Fruit fly (Drosophila melanogaster) whole organism, prepupa: Measurements from ENCODE around the gene CG13724.

Experiments used
- CG10631 ChIP-seq: fragments of 200-800 bp; sonication (Bioruptor generic); optimal IDR thresholded peaks from 2 replicates; lab custom pipeline; 2016; ENCODE audit warnings: missing biosample characterization, missing genetic modification characterization
- CG11294 ChIP-seq: fragments of 200-800 bp; sonication (Bioruptor generic); IDR thresholded peaks from 2 replicates; pipeline ENCODE4 v1.3.6; 2022; ENCODE audit warnings: missing biosample characterization, missing genetic modification characterization
- CG11902 ChIP-seq: fragments of 200-800 bp; sonication (Bioruptor generic); optimal IDR thresholded peaks from 3 replicates; lab custom pipeline; 2016; ENCODE audit warnings: missing biosample characterization, missing genetic modification characterization
- CG15336 ChIP-seq: fragments of 200-800 bp; sonication (Bioruptor generic); IDR thresholded peaks from 2 replicates; pipeline ENCODE4 v1.3.6; 2022; ENCODE audit warnings: missing biosample characterization, missing genetic modification characterization
- CG1621 ChIP-seq: fragments of 200-800 bp; sonication (Bioruptor generic); optimal IDR thresholded peaks from 3 replicates; lab custom pipeline; 2018; ENCODE audit warnings: missing biosample characterization, mild to moderate bottlenecking, missing genetic modification characterization
- CG16779 ChIP-seq: fragments of 200-800 bp; sonication (Bioruptor generic); optimal IDR thresholded peaks from 3 replicates; lab custom pipeline; 2017; ENCODE audit warnings: missing biosample characterization, mild to moderate bottlenecking, missing genetic modification characterization
- CG31627 ChIP-seq: fragments of 200-800 bp; sonication (Bioruptor generic); optimal IDR thresholded peaks from 3 replicates; lab custom pipeline; 2016; ENCODE audit warnings: missing biosample characterization, missing genetic modification characterization
- CG34406 ChIP-seq: fragments of 200-800 bp; sonication (Bioruptor generic); optimal IDR thresholded peaks from 3 replicates; lab custom pipeline; 2016; ENCODE audit warnings: missing biosample characterization, missing genetic modification characterization
- CG3919 ChIP-seq: fragments of 200-800 bp; sonication (Bioruptor generic); optimal IDR thresholded peaks from 3 replicates; lab custom pipeline; 2016; ENCODE audit warnings: missing biosample characterization, missing genetic modification characterization
- CG4318 ChIP-seq: fragments of 200-800 bp; sonication (Bioruptor generic); optimal IDR thresholded peaks from 3 replicates; lab custom pipeline; 2017; ENCODE audit warnings: missing biosample characterization, mild to moderate bottlenecking, missing genetic modification characterization
- CG6163 ChIP-seq: fragments of 200-800 bp; sonication (Bioruptor generic); IDR thresholded peaks from 3 replicates; pipeline ENCODE4 v1.3.6; 2022; ENCODE audit warnings: missing biosample characterization, missing genetic modification characterization
- CG6276 ChIP-seq: fragments of 200-800 bp; sonication (Bioruptor generic); optimal IDR thresholded peaks from 2 replicates; lab custom pipeline; 2017; ENCODE audit warnings: missing biosample characterization, mild to moderate bottlenecking, missing genetic modification characterization
- CG7368 ChIP-seq: fragments of 200-800 bp; sonication (Bioruptor generic); optimal IDR thresholded peaks from 3 replicates; lab custom pipeline; 2016; ENCODE audit warnings: missing biosample characterization, missing genetic modification characterization
- CG8319 ChIP-seq: fragments of 200-800 bp; sonication (Bioruptor generic); optimal IDR thresholded peaks from 3 replicates; lab custom pipeline; 2016; ENCODE audit warnings: missing biosample characterization, missing genetic modification characterization
- CG8632 ChIP-seq: fragments of 200-800 bp; sonication (Bioruptor generic); optimal IDR thresholded peaks from 3 replicates; lab custom pipeline; 2016; ENCODE audit warnings: missing biosample characterization, missing genetic modification characterization
- Eip75B ChIP-seq: fragments of 200-800 bp; sonication (Bioruptor generic); optimal IDR thresholded peaks from 3 replicates; lab custom pipeline; 2016; ENCODE audit warnings: missing biosample characterization, missing genetic modification characterization
- Eip78C ChIP-seq: fragments of 200-800 bp; sonication (Bioruptor generic); peaks from one replicate; lab custom pipeline; 2016; ENCODE audit warnings: missing biosample characterization, missing genetic modification characterization
- Eip93F ChIP-seq: fragments of 200-800 bp; sonication (Bioruptor generic); optimal IDR thresholded peaks from 2 replicates; lab custom pipeline; 2016; ENCODE audit warnings: missing biosample characterization, mild to moderate bottlenecking, missing genetic modification characterization
- Hr39 ChIP-seq: fragments of 200-800 bp; sonication (Bioruptor generic); optimal IDR thresholded peaks from 2 replicates; lab custom pipeline; 2016; ENCODE audit warnings: missing biosample characterization, missing genetic modification characterization
- Hr4 ChIP-seq: fragments of 200-800 bp; sonication (Bioruptor generic); optimal IDR thresholded peaks from 3 replicates; lab custom pipeline; 2016; ENCODE audit warnings: missing biosample characterization, missing genetic modification characterization
- Lpt ChIP-seq: fragments of 200-800 bp; sonication (Bioruptor generic); optimal IDR thresholded peaks from 3 replicates; lab custom pipeline; 2016; ENCODE audit warnings: missing biosample characterization, missing genetic modification characterization
- Met ChIP-seq: fragments of 200-800 bp; sonication (Bioruptor generic); optimal IDR thresholded peaks from 3 replicates; lab custom pipeline; 2016; ENCODE audit warnings: missing biosample characterization, missing genetic modification characterization
- OdsH ChIP-seq: fragments of 200-800 bp; sonication (Bioruptor generic); optimal IDR thresholded peaks from 3 replicates; lab custom pipeline; 2016; ENCODE audit warnings: missing biosample characterization, missing genetic modification characterization
- Sox15 ChIP-seq: fragments of 200-800 bp; sonication (Bioruptor generic); optimal IDR thresholded peaks from 3 replicates; lab custom pipeline; 2016; ENCODE audit warnings: missing biosample characterization, missing genetic modification characterization
- acj6 ChIP-seq: fragments of 200-800 bp; sonication (Bioruptor generic); optimal IDR thresholded peaks from 3 replicates; lab custom pipeline; 2016; ENCODE audit warnings: missing biosample characterization, missing genetic modification characterization
- cyc ChIP-seq: fragments of 200-800 bp; sonication (Bioruptor generic); optimal IDR thresholded peaks from 3 replicates; lab custom pipeline; 2016; ENCODE audit warnings: missing biosample characterization, missing genetic modification characterization
- dac ChIP-seq: fragments of 200-800 bp; sonication (Bioruptor generic); optimal IDR thresholded peaks from 2 replicates; lab custom pipeline; 2017; ENCODE audit warnings: missing biosample characterization, mild to moderate bottlenecking, missing genetic modification characterization
- esn ChIP-seq: fragments of 200-800 bp; sonication (Bioruptor generic); optimal IDR thresholded peaks from 2 replicates; lab custom pipeline; 2016; ENCODE audit warnings: missing biosample characterization, mild to moderate bottlenecking, missing genetic modification characterization, moderate library complexity
- fkh ChIP-seq: fragments of 200-800 bp; sonication (Bioruptor generic); optimal IDR thresholded peaks from 3 replicates; lab custom pipeline; 2017; ENCODE audit warnings: missing biosample characterization, mild to moderate bottlenecking, missing genetic modification characterization, moderate library complexity
- spab ChIP-seq: fragments of 200-800 bp; sonication (Bioruptor generic); optimal IDR thresholded peaks from 2 replicates; lab custom pipeline; 2017; ENCODE audit warnings: missing biosample characterization, mild to moderate bottlenecking, missing genetic modification characterization, missing genetic modification reagents
- ss ChIP-seq, 2 experiments: fragments of 200-800 bp; sonication (Bioruptor generic); optimal IDR thresholded peaks; 2 replicates in 1 of 2; 3 replicates in 1 of 2; lab custom pipeline; 2017 to 2018; ENCODE audit warnings: mild to moderate bottlenecking in 2 of 2, missing biosample characterization in 2 of 2, missing genetic modification characterization in 2 of 2, moderate library complexity in 1 of 2
- topi ChIP-seq: fragments of 200-800 bp; sonication (Bioruptor generic); optimal IDR thresholded peaks from 3 replicates; lab custom pipeline; 2016; ENCODE audit warnings: missing biosample characterization, missing genetic modification characterization
- vri ChIP-seq: fragments of 200-800 bp; sonication (Bioruptor generic); optimal IDR thresholded peaks from 3 replicates; lab custom pipeline; 2016; ENCODE audit warnings: missing biosample characterization, mild to moderate bottlenecking, missing genetic modification characterization

CG13724 gene

DNA sequence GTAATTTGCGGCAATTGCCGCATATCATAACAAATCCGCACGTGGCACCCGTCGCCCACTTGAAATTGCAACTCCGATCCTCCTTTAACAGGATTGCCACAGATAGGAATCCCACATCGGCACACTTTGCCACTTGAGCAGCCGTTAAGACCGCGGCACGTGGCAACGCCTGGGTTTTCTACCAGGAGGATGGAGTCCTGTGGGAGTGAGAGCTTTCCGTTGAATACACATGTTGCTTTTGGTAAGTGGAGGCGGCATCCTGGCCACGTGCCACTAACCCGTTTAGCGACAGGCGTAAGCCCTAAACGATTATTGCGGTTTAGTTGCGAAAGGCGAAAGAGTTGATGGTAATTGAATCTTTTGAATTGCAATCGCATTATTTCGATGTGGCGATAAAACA is 35.8 kb downstream of the CG13724 start:
- TF ChIP-seq esn (GFP tag; lab: Kevin White, UChicago): no peak
- no peak for TF ChIP-seq ss (GFP tag; optimal IDR thresholded peaks at IDR 0.05; lab: Kevin White, UChicago)

DNA sequence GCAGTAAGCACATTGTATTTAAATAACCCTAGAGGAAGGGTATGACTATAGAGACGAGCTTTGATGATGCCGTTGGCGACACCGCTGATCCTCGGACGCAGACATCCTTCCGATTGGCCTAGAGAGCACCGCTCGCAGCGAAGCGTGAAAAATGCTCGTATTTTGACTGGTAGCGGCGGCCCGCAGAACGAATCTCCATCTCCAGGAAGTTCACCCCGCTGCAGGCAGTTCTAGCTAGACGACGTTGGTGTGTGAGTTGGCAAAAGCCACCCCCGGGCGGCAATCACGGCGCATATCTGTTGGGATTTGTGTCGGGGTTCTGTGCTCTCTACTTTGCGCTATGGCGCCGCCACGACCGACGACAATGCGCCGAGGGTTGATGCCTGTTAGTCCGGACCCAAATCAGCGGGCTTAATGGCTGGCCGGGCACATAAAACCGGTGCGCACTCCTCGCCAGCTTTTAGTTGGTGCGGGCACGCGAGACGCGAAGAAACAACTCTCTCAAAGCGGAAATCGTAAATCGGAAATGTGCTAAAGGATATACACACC is 36.7 kb downstream of the CG13724 start, which contains the start of gene tap:
tap (plus strand) TSS at position 458 of the 549 bp plus-strand sequence.
- no peak for TF ChIP-seq ss (GFP tag; optimal IDR thresholded peaks at IDR 0.05; lab: Kevin White, UChicago)
- TF ChIP-seq CG16779 (tag; lab: Kevin White, UChicago): no peak
- TF ChIP-seq topi: no peak
- no peak for TF ChIP-seq esn (GFP tag; lab: Kevin White, UChicago)
- TF ChIP-seq Hr39 (GFP tag; lab: Kevin White, UChicago): no peak
- TF ChIP-seq acj6 (GFP tag; lab: Kevin White, UChicago): no peak
- no peak for TF ChIP-seq dac (GFP tag; lab: Kevin White, UChicago)

DNA sequence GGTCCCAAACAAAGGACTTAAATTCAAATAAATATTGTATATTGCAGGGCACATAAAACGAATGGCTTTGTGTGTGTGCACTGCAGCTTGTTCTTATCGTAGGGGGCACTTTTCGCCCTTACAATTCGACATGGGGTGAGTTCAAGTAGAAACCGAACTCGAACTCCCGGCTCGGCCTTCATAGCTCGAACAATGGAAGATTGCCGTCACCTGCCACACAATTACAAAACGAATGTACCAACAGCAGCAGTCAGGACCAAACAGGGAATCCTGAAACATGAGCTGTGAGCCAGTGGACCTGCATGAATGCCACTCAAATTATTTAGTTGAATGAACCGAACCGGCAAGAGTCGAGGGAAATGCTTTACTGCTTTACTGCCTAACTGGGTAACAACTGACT is 39.3 kb downstream of the CG13724 start:
- TF ChIP-seq CG3919 (GFP tag; lab: Kevin White, UChicago): no peak
- no peak for TF ChIP-seq spab (GFP tag; lab: Kevin White, UChicago)
- no peak for TF ChIP-seq Eip78C
- no peak for TF ChIP-seq CG15336
- TF ChIP-seq Eip93F (GFP tag; lab: Kevin White, UChicago): no peak
- TF ChIP-seq ss (GFP tag; optimal IDR thresholded peaks at IDR 0.05; lab: Kevin White, UChicago): no peak
- TF ChIP-seq Hr4 (GFP tag; lab: Kevin White, UChicago): no peak

DNA sequence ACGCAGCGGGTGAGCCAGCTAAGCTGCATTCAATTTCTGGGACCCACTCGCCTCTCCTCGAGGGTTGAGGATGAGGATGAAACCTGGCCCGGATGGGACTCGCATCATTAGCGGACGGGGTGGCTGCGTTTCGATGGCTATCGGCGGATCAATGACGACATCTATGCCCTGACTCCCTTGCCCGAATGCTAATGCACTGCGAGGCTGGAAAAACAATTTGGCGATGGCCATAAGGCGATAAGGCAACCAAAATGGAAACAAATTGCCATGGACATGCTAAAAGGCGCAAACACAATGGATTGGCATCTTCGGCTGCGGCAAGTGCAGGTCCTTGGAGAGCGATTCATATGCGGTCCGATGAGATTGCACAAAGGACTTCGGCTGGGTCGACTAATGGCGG is 40.3 kb downstream of the CG13724 start:
- TF ChIP-seq CG6276 (GFP tag; lab: Kevin White, UChicago) (no peak), Sox15 (GFP tag; lab: Kevin White, UChicago) (no peak), CG7368 (GFP tag; lab: Kevin White, UChicago) (no peak), CG1621 (tag; lab: Kevin White, UChicago) (no peak), Hr39 (GFP tag; lab: Kevin White, UChicago) (no peak), CG8319 (no peak), OdsH (GFP tag; lab: Kevin White, UChicago) (no peak), vri (GFP tag; lab: Kevin White, UChicago) (no peak), Eip78C (no peak), CG11902 (GFP tag; lab: Kevin White, UChicago) (no peak), CG31627 (GFP tag; lab: Kevin White, UChicago) (no peak), CG8632 (GFP tag; lab: Kevin White, UChicago) (no peak), CG6163 (no peak), cyc (GFP tag; lab: Kevin White, UChicago) (no peak), CG34406 (GFP tag; lab: Kevin White, UChicago) (no peak), CG11294 (GFP tag; lab: Robert Waterston, UW) (no peak), Met (no peak)

DNA sequence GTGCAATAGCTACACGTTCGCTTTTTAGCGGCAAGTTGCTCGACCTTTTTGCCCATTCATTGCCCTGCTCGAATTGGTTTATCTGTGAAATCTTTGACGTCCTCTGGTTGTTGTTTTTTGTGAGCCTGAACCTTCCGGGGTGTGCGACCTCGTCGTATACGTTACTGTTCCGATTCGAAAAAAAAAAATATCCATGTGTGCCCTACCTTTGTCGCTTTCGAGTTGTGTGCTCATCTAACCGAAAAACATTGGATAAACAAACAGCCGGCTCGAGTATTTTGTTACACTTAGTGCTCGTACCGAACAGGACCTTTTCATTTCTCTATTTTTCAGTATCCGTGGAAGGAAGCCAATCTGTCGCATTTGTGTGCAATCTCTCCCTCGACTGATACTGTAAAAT is 41.4 kb downstream of the CG13724 start:
- TF ChIP-seq Eip75B (GFP tag; lab: Kevin White, UChicago) (no peak), Hr39 (GFP tag; lab: Kevin White, UChicago) (no peak), CG1621 (tag; lab: Kevin White, UChicago) (no peak), CG4318 (no peak), CG10631 (GFP tag; lab: Kevin White, UChicago) (no peak), Sox15 (GFP tag; lab: Kevin White, UChicago) (no peak), CG11902 (GFP tag; lab: Kevin White, UChicago) (no peak), CG15336 (no peak), fkh (no peak), Lpt (no peak)
